Worm (Caenorhabditis elegans) whole organism, L1 larva: ENCODE results near the gene dss-1.

Source experiments
- C04F5.9 ChIP-seq: sonication (generic microtip); optimal IDR thresholded peaks from 2 replicates; lab custom pipeline; 2016; ENCODE audit warnings: missing genetic modification characterization, missing compliant biosample characterization
- C16A3.4 ChIP-seq: fragments of 150-350 bp; optimal IDR thresholded peaks from 2 replicates; lab custom pipeline; 2014; ENCODE audit warnings: missing biosample characterization, missing genetic modification characterization
- Y116A8C.19 ChIP-seq: sonication (generic microtip); optimal IDR thresholded peaks from 2 replicates; lab custom pipeline; 2016; ENCODE audit warnings: missing compliant biosample characterization, missing genetic modification characterization, borderline replicate concordance
- aha-1 ChIP-seq: fragments of 150-350 bp; optimal IDR thresholded peaks from 2 replicates; lab custom pipeline; 2014; ENCODE audit warnings: missing biosample characterization, missing genetic modification characterization
- ama-1 ChIP-seq: fragments of 150-350 bp; optimal IDR thresholded peaks from 2 replicates; lab custom pipeline; 2014
- blmp-1 ChIP-seq: fragments of 150-350 bp; optimal IDR thresholded peaks from 2 replicates; lab custom pipeline; 2014; ENCODE audit warnings: missing biosample characterization, missing genetic modification characterization
- ceh-63 ChIP-seq: fragments of 200-800 bp; sonication (Bioruptor generic); optimal IDR thresholded peaks from 2 replicates; lab custom pipeline; 2018; ENCODE audit warnings: mild to moderate bottlenecking, missing genetic modification characterization, missing compliant biosample characterization
- ceh-8 ChIP-seq: fragments of 200-800 bp; sonication (Bioruptor generic); optimal IDR thresholded peaks from 2 replicates; lab custom pipeline; 2018; ENCODE audit warnings: mild to moderate bottlenecking, missing genetic modification characterization, moderate library complexity, missing compliant biosample characterization
- ceh-82 ChIP-seq, 3 experiments: fragments of 150-350 bp in 1 of 3; sonication (generic microtip) in 2 of 3; optimal IDR thresholded peaks; 2 replicates each; lab custom pipeline; 2014 to 2017; ENCODE audit warnings: missing biosample characterization in 3 of 3, missing genetic modification characterization in 3 of 3
- ceh-88 ChIP-seq: fragments of 200-800 bp; sonication (Bioruptor generic); IDR thresholded peaks from 2 replicates; pipeline ENCODE4 v1.3.6; 2022; ENCODE audit warnings: missing genetic modification characterization, missing compliant biosample characterization
- ceh-90 ChIP-seq: sonication (generic microtip); optimal IDR thresholded peaks from 2 replicates; lab custom pipeline; 2016; ENCODE audit warnings: missing genetic modification characterization, missing compliant biosample characterization
- ces-1 ChIP-seq: fragments of 150-350 bp; optimal IDR thresholded peaks from 2 replicates; lab custom pipeline; 2014; ENCODE audit warnings: missing biosample characterization, missing genetic modification reagents, missing genetic modification characterization
- efl-1 ChIP-seq, 4 experiments: fragments of 150-350 bp; optimal IDR thresholded peaks in 3 of 4; peaks in 1 of 4; 1 replicate in 1 of 4; 2 replicates in 3 of 4; lab custom pipeline; 2014; ENCODE audit warnings: missing biosample characterization in 2 of 4, missing genetic modification characterization in 2 of 4, missing genetic modification reagents in 2 of 4
- efl-3 ChIP-seq: fragments of 200-800 bp; sonication (Bioruptor generic); optimal IDR thresholded peaks from 2 replicates; lab custom pipeline; 2018; ENCODE audit warnings: mild to moderate bottlenecking, missing genetic modification characterization, missing compliant biosample characterization
- egl-27 ChIP-seq, 2 experiments: fragments of 150-350 bp in 1 of 2; sonication (generic microtip); optimal IDR thresholded peaks; 3 replicates each; lab custom pipeline; 2017 to 2018; ENCODE audit warnings: missing biosample characterization in 2 of 2, missing genetic modification characterization in 2 of 2, missing genetic modification reagents in 2 of 2
- elt-2 ChIP-seq: sonication (generic microtip); optimal IDR thresholded peaks from 2 replicates; lab custom pipeline; 2016; ENCODE audit warnings: missing genetic modification characterization, mild to moderate bottlenecking, inconsistent platforms, missing compliant biosample characterization, missing genetic modification reagents
- elt-3 ChIP-seq, 6 experiments: fragments of 150-350 bp in 1 of 6; sonication (generic microtip); optimal IDR thresholded peaks; 2 replicates each; lab custom pipeline; 2017 to 2018; ENCODE audit warnings: missing biosample characterization in 6 of 6, missing genetic modification characterization in 6 of 6, inconsistent platforms in 1 of 6
- fkh-4 ChIP-seq: sonication (generic microtip); optimal IDR thresholded peaks from 2 replicates; lab custom pipeline; 2016; ENCODE audit warnings: missing compliant biosample characterization, missing genetic modification characterization, borderline replicate concordance
- fos-1 ChIP-seq: fragments of 150-350 bp; optimal IDR thresholded peaks from 2 replicates; lab custom pipeline; 2014; ENCODE audit warnings: missing biosample characterization, missing genetic modification characterization
- hlh-4 ChIP-seq: sonication (generic microtip); optimal IDR thresholded peaks from 2 replicates; lab custom pipeline; 2016; ENCODE audit warnings: mild to moderate bottlenecking, missing genetic modification characterization, missing compliant biosample characterization
- hpl-2 ChIP-seq: fragments of 150-350 bp; optimal IDR thresholded peaks from 2 replicates; lab custom pipeline; 2014; ENCODE audit warnings: missing biosample characterization, missing genetic modification reagents, missing genetic modification characterization
- lin-15B ChIP-seq: fragments of 150-350 bp; sonication (generic microtip); optimal IDR thresholded peaks from 3 replicates; lab custom pipeline; 2014; ENCODE audit warnings: missing biosample characterization, missing genetic modification characterization
- lir-3 ChIP-seq: sonication (generic microtip); optimal IDR thresholded peaks from 2 replicates; lab custom pipeline; 2016; ENCODE audit warnings: mild to moderate bottlenecking, missing genetic modification characterization, moderate library complexity, missing compliant biosample characterization; ENCODE audit not compliant: poor library complexity
- mdl-1 ChIP-seq, 2 experiments: fragments of 150-350 bp; optimal IDR thresholded peaks; 2 replicates each; lab custom pipeline; 2014 to 2017; ENCODE audit warnings: missing biosample characterization in 2 of 2, missing genetic modification characterization in 2 of 2, inconsistent platforms in 1 of 2
- mef-2 ChIP-seq: fragments of 150-350 bp; optimal IDR thresholded peaks from 2 replicates; lab custom pipeline; 2014; ENCODE audit warnings: missing biosample characterization, missing genetic modification characterization
- nhr-11 ChIP-seq: fragments of 150-350 bp; optimal IDR thresholded peaks from 2 replicates; lab custom pipeline; 2014; ENCODE audit warnings: missing biosample characterization, missing genetic modification characterization
- nhr-20 ChIP-seq: sonication (generic microtip); optimal IDR thresholded peaks from 2 replicates; lab custom pipeline; 2016; ENCODE audit warnings: mild to moderate bottlenecking, missing genetic modification characterization, missing compliant biosample characterization
- nhr-28 ChIP-seq: fragments of 150-350 bp; optimal IDR thresholded peaks from 2 replicates; lab custom pipeline; 2014; ENCODE audit warnings: missing biosample characterization, missing genetic modification characterization
- nhr-47 ChIP-seq: sonication (generic microtip); optimal IDR thresholded peaks from 2 replicates; lab custom pipeline; 2016; ENCODE audit warnings: mild to moderate bottlenecking, missing genetic modification characterization, moderate library complexity, missing compliant biosample characterization
- nhr-71 ChIP-seq: sonication (generic microtip); optimal IDR thresholded peaks from 2 replicates; lab custom pipeline; 2016; ENCODE audit warnings: mild to moderate bottlenecking, missing genetic modification characterization, moderate library complexity, missing compliant biosample characterization
- nhr-76 ChIP-seq: sonication (generic microtip); optimal IDR thresholded peaks from 2 replicates; lab custom pipeline; 2017; ENCODE audit warnings: missing biosample characterization, missing genetic modification characterization
- nhr-84 ChIP-seq: sonication (generic microtip); optimal IDR thresholded peaks from 2 replicates; lab custom pipeline; 2017; ENCODE audit warnings: missing biosample characterization, missing genetic modification characterization
- nhr-90 ChIP-seq: sonication (generic microtip); optimal IDR thresholded peaks from 2 replicates; lab custom pipeline; 2016; ENCODE audit warnings: mild to moderate bottlenecking, missing genetic modification characterization, missing compliant biosample characterization; ENCODE audit not compliant: poor library complexity
- pag-3 ChIP-seq: sonication (generic microtip); optimal IDR thresholded peaks from 2 replicates; lab custom pipeline; 2017; ENCODE audit warnings: missing genetic modification characterization, mild to moderate bottlenecking, missing compliant biosample characterization, antibody characterized with exemption, borderline replicate concordance; ENCODE audit not compliant: insufficient read depth
- pax-3 ChIP-seq: fragments of 200-800 bp; sonication (Bioruptor generic); optimal IDR thresholded peaks from 2 replicates; lab custom pipeline; 2018; ENCODE audit warnings: mild to moderate bottlenecking, missing genetic modification characterization, moderate library complexity, missing compliant biosample characterization
- rnt-1 ChIP-seq: sonication (generic microtip); optimal IDR thresholded peaks from 2 replicates; lab custom pipeline; 2016; ENCODE audit warnings: mild to moderate bottlenecking, missing genetic modification characterization, moderate library complexity, missing compliant biosample characterization
- snpc-4 ChIP-seq: fragments of 150-350 bp; optimal IDR thresholded peaks from 2 replicates; lab custom pipeline; 2014; ENCODE audit warnings: missing biosample characterization, missing genetic modification characterization
- sup-37 ChIP-seq: fragments of 200-800 bp; sonication (Bioruptor generic); optimal IDR thresholded peaks from 2 replicates; lab custom pipeline; 2018; ENCODE audit warnings: mild to moderate bottlenecking, missing genetic modification characterization, missing compliant biosample characterization
- tbx-2 ChIP-seq: sonication (generic microtip); optimal IDR thresholded peaks from 2 replicates; lab custom pipeline; 2016; ENCODE audit warnings: missing genetic modification characterization, missing compliant biosample characterization
- tlp-1 ChIP-seq: fragments of 150-350 bp; optimal IDR thresholded peaks from 2 replicates; lab custom pipeline; 2014; ENCODE audit warnings: missing biosample characterization, missing genetic modification characterization
- unc-130 ChIP-seq: fragments of 150-350 bp; optimal IDR thresholded peaks from 2 replicates; lab custom pipeline; 2017; ENCODE audit warnings: missing biosample characterization, missing genetic modification characterization, inconsistent platforms
- unc-62 ChIP-seq: fragments of 150-350 bp; optimal IDR thresholded peaks from 2 replicates; lab custom pipeline; 2014; ENCODE audit warnings: missing biosample characterization, missing genetic modification reagents, missing genetic modification characterization
- vab-15 ChIP-seq: sonication (generic microtip); optimal IDR thresholded peaks from 2 replicates; lab custom pipeline; 2017; ENCODE audit warnings: missing genotype, mild to moderate bottlenecking, missing genetic modification characterization, missing compliant biosample characterization
- zag-1 ChIP-seq: fragments of 150-350 bp; optimal IDR thresholded peaks from 2 replicates; lab custom pipeline; 2014; ENCODE audit warnings: missing biosample characterization, missing genetic modification characterization
- zip-4 ChIP-seq: fragments of 200-800 bp; sonication (Bioruptor generic); optimal IDR thresholded peaks from 2 replicates; lab custom pipeline; 2018; ENCODE audit warnings: mild to moderate bottlenecking, missing genetic modification characterization, moderate library complexity, missing compliant biosample characterization
- ztf-4 ChIP-seq: fragments of 150-350 bp; optimal IDR thresholded peaks from 2 replicates; lab custom pipeline; 2014; ENCODE audit warnings: missing biosample characterization, missing genetic modification characterization

The dss-1 gene

ce11 chrIII:1206331-1206730, 10.2 kb upstream of the dss-1 start:
- TF ChIP-seq mdl-1 (tag; optimal IDR thresholded peaks at IDR 0.05; lab: Kevin White, UChicago) (no peak), ces-1 (GFP tag; lab: Kevin White, UChicago) (no peak), ceh-88 (GFP tag; lab: Robert Waterston, UW) (no peak), elt-3 (tag; optimal IDR thresholded peaks at IDR 0.05; lab: Kevin White, UChicago) (no peak), C16A3.4 (tag; lab: Kevin White, UChicago) (no peak), ztf-4 (tag; lab: Kevin White, UChicago) (no peak), nhr-20 (tag; lab: Kevin White, UChicago) (no peak), hpl-2 (GFP tag; lab: Kevin White, UChicago) (no peak), fos-1 (no peak), ceh-63 (no peak), fkh-4 (tag; lab: Kevin White, UChicago) (no peak), lir-3 (tag; lab: Kevin White, UChicago) (no peak), ama-1 (lab: Kevin White, UChicago) (no peak)

ce11 chrIII:1205421-1205820, 9.3 kb upstream of the dss-1 start:
- no peak for TF ChIP-seq egl-27 (tag; optimal IDR thresholded peaks at IDR 0.05; lab: Kevin White, UChicago)
- TF ChIP-seq nhr-71 (tag; lab: Kevin White, UChicago): no peak
- no peak for TF ChIP-seq nhr-47 (tag; lab: Kevin White, UChicago)
- TF ChIP-seq lin-15B (tag; lab: Kevin White, UChicago): no peak
- TF ChIP-seq ceh-8 (GFP tag; lab: Kevin White, UChicago): no peak
- TF ChIP-seq hlh-4 (tag; lab: Kevin White, UChicago): no peak
- TF ChIP-seq vab-15 (tag; lab: Kevin White, UChicago): no peak
- no peak for TF ChIP-seq efl-1 (optimal IDR thresholded peaks at IDR 0.05; lab: Kevin White, UChicago)
- TF ChIP-seq efl-1 (GFP tag; optimal IDR thresholded peaks at IDR 0.05 in 1 of 2; lab: Kevin White, UChicago): no peak
- TF ChIP-seq nhr-84: no peak
- TF ChIP-seq elt-2: no peak
- TF ChIP-seq efl-3: no peak
- TF ChIP-seq hpl-2 (GFP tag; lab: Kevin White, UChicago): no peak
- TF ChIP-seq rnt-1 (tag; lab: Kevin White, UChicago): no peak
- no peak for TF ChIP-seq unc-130 (tag; lab: Kevin White, UChicago)
- TF ChIP-seq C04F5.9: no peak
- TF ChIP-seq tlp-1 (tag; lab: Kevin White, UChicago): no peak
- TF ChIP-seq unc-62 (GFP tag; lab: Kevin White, UChicago): no peak

ce11 chrIII:1201958-1202596, 6.0 kb upstream of the dss-1 start, which contains the start of the genes mrpl-45 and Y119D3B.12:
Gene mrpl-45, minus strand, starts transcription at chrIII:1202008.
Gene Y119D3B.12, plus strand, starts transcription at chrIII:1202546.
- TF ChIP-seq ceh-90 (tag; lab: Kevin White, UChicago) (no peak), zip-4 (peak; percentile 17), Y116A8C.19 (tag; lab: Kevin White, UChicago) (no peak), nhr-28 (tag; lab: Kevin White, UChicago) (no peak), blmp-1 (tag; lab: Kevin White, UChicago) (peak; percentile 38), nhr-71 (tag; lab: Kevin White, UChicago) (no peak), pag-3 (tag; lab: Kevin White, UChicago) (no peak), nhr-11 (tag; lab: Kevin White, UChicago) (peak; percentile 36), sup-37 (GFP tag; lab: Kevin White, UChicago) (peak; percentile 50), pax-3 (tag; lab: Kevin White, UChicago) (no peak), tlp-1 (tag; lab: Kevin White, UChicago) (no peak), unc-130 (tag; lab: Kevin White, UChicago) (peak; percentile 53), mdl-1 (tag; optimal IDR thresholded peaks at IDR 0.05; lab: Kevin White, UChicago) (peak in 1 of 2 experiments; percentile 68), ceh-82 (tag; optimal IDR thresholded peaks at IDR 0.05; lab: Kevin White, UChicago) (peak; percentile 86 to 93 (median 91)), ceh-8 (GFP tag; lab: Kevin White, UChicago) (peak; percentile 41), efl-3 (no peak), aha-1 (tag; lab: Kevin White, UChicago) (peak; percentile 41), nhr-76 (tag; lab: Kevin White, UChicago) (no peak), zag-1 (no peak), nhr-90 (tag; lab: Kevin White, UChicago) (no peak), snpc-4 (tag; lab: Kevin White, UChicago) (peak; percentile 50), efl-1 (optimal IDR thresholded peaks at IDR 0.05; lab: Kevin White, UChicago) (peak; percentile 86), efl-1 (GFP tag; optimal IDR thresholded peaks at IDR 0.05 in 1 of 2; lab: Kevin White, UChicago) (peak; percentile 85 to 98), ces-1 (GFP tag; lab: Kevin White, UChicago) (no peak), mef-2 (tag; lab: Kevin White, UChicago) (no peak), ceh-88 (GFP tag; lab: Robert Waterston, UW) (0 out of 2 replicates have a peak, but pooled peaks have one; percentile 22), C04F5.9 (peak; percentile 35), tbx-2 (tag; lab: Kevin White, UChicago) (peak; percentile 82)
